Worm (Caenorhabditis elegans) whole organism, L4/young adult: ENCODE measurements around the gene sru-31.

Experiments used
- dao-5 ChIP-seq: sonication (generic microtip); optimal IDR thresholded peaks from 2 replicates; lab custom pipeline; 2016; ENCODE audit warnings: missing genotype, missing genetic modification characterization, moderate library complexity, missing compliant biosample characterization
- him-1 ChIP-seq: sonication (generic microtip); optimal IDR thresholded peaks from 2 replicates; lab custom pipeline; 2016; ENCODE audit warnings: missing genotype, missing genetic modification reagents, missing genetic modification characterization, missing compliant biosample characterization

DNA sequence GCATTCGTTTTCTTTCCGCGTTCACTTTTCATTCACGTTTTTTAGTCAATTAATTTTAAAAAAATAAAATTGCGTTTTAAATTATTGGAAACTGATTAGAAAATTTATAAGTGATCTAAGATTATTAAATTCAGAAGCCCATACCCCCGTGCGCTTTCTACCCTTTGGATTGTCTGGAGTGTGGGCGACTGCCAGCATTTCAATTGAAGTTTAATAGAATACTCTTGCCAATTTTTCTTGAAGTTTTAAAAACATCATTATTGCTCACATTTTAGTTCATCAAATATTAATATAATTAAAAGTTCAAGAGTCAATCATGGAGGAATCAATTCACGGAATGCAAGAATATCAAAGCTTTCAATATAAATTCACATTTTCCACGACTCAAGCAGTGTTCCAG, 24.9 kb downstream of the sru-31 start, which contains the start of gene sru-36:
- TF ChIP-seq him-1 (tag; lab: Kevin White, UChicago) = no peak
- no peak for TF ChIP-seq dao-5 (tag; lab: Kevin White, UChicago)
